Worm (Caenorhabditis elegans): ENCODE data around the gene pycr-1.

The pycr-1 gene

ce11 chrX:12181606-12182005, 35.0 kb downstream of the pycr-1 start:
- peak; percentile 28 for TF ChIP-seq pqm-1 (tag; optimal IDR thresholded peaks at IDR 0.05)
- no peak for TF ChIP-seq nhr-67 (tag; optimal IDR thresholded peaks at IDR 0.05)
- peak; percentile 39 for TF ChIP-seq pha-4 (tag; optimal IDR thresholded peaks at IDR 0.05)
- peak; percentile 30 for TF ChIP-seq elt-2 (tag; optimal IDR thresholded peaks at IDR 0.05)

ce11 chrX:12182684-12183477, 36.2 kb downstream of the pycr-1 start:
- no peak for TF ChIP-seq aly-2 (tag; optimal IDR thresholded peaks at IDR 0.05)
- no peak for TF ChIP-seq snpc-4 (tag; optimal IDR thresholded peaks at IDR 0.05)
- TF ChIP-seq unc-62 (GFP tag; optimal IDR thresholded peaks at IDR 0.05), result peak; percentile 48
- no peak for TF ChIP-seq hmg-11 (tag; optimal IDR thresholded peaks at IDR 0.05)
- no peak for TF ChIP-seq fkh-2 (tag; optimal IDR thresholded peaks at IDR 0.05)
- peak; percentile 58 for TF ChIP-seq egl-5 (tag; optimal IDR thresholded peaks at IDR 0.05)
- no peak for TF ChIP-seq elt-1 (tag; optimal IDR thresholded peaks at IDR 0.05)
- no peak for TF ChIP-seq egl-27 (tag; optimal IDR thresholded peaks at IDR 0.05)
- TF ChIP-seq mml-1 (tag; optimal IDR thresholded peaks at IDR 0.05), result no peak
- TF ChIP-seq sea-2 (GFP tag; optimal IDR thresholded peaks at IDR 0.05), result no peak
- TF ChIP-seq lin-39 (tag; optimal IDR thresholded peaks at IDR 0.05), result peak; percentile 43

- peak; percentile 65 for TF ChIP-seq fkh-10 (GFP tag; optimal IDR thresholded peaks at IDR 0.05)
- no peak for TF ChIP-seq aly-2 (tag; optimal IDR thresholded peaks at IDR 0.05)
- no peak for TF ChIP-seq sea-2 (GFP tag; optimal IDR thresholded peaks at IDR 0.05)
- no peak for TF ChIP-seq nhr-28 (tag; optimal IDR thresholded peaks at IDR 0.05)
- no peak for TF ChIP-seq daf-12 (tag; optimal IDR thresholded peaks at IDR 0.05)
- TF ChIP-seq nhr-67 (tag; optimal IDR thresholded peaks at IDR 0.05), result no peak
- peak; percentile 19 for TF ChIP-seq nfya-1 (tag; optimal IDR thresholded peaks at IDR 0.05; ENCODE audit: insufficient read depth)
- no peak for TF ChIP-seq unc-62 (GFP tag; optimal IDR thresholded peaks at IDR 0.05)
Observed at ce11 chrX:12184393-12184792, 37.8 kb downstream of the pycr-1 start.

DNA sequence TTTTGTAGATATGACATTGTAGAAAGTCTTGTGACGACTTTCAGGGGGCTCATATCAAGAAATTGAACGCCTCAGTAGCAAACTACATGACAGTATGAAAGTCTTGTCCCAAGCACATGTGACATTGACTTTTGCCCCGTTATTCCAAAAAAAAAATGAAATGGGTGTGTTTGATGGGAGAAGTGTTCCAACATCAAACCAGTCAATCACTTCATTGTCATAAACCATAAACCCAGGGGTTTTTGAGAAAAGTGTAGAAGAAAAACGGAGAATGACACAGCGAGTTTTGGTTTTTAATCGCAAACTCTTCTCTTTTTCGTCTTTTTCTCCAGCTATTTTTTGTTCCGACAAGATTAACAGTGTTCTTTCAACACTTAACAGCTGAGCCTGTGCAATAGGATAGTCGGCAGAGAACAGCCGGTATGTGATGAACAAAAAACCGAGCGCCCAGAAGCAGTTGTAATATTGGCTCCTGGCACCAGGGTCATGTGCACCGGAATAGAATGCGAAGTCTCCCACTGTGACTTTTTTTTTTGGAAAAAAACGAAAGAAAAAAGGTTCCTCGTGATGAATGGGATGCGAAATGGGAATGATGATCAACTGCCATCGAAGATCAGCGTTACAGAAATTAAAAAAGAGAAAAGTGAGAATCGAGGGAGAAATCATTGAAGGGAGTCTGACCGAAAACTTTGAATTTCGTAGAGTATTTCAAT, 39.4 kb downstream of the pycr-1 start:
- TF ChIP-seq pha-4 (tag; optimal IDR thresholded peaks at IDR 0.05) (peak; percentile 32), mdl-1 (tag; optimal IDR thresholded peaks at IDR 0.05) (no peak)

DNA sequence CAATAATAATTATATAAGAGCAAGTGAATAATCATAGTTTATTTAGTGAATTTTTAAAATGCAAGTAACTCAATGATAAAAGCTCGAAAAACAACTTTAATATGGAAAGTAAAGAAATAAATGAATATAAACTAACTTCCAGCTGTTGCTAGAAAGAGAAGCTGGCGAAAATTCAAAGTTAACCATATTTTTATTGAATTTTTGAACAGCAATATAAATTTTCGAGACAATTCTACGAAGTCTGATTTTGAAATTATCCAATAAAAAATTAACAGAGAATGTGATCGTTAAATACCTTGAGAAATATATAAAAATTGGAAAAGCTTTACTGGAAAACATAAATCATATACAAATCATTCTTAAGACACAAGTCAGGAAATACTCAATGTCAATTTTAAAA, 40.0 kb downstream of the pycr-1 start:
- no peak for TF ChIP-seq jun-1 (tag; optimal IDR thresholded peaks at IDR 0.05)
- TF ChIP-seq ztf-11 (tag; optimal IDR thresholded peaks at IDR 0.05), result no peak
- no peak for TF ChIP-seq pha-4 (tag; optimal IDR thresholded peaks at IDR 0.05)
- no peak for TF ChIP-seq aly-2 (tag; optimal IDR thresholded peaks at IDR 0.05)
- no peak for TF ChIP-seq nhr-67 (tag; optimal IDR thresholded peaks at IDR 0.05)
- TF ChIP-seq egl-27 (tag; optimal IDR thresholded peaks at IDR 0.05), result no peak
- TF ChIP-seq nhr-23 (tag; optimal IDR thresholded peaks at IDR 0.05), result no peak
- no peak for TF ChIP-seq eor-1 (tag; optimal IDR thresholded peaks at IDR 0.05)
- TF ChIP-seq sea-2 (GFP tag; optimal IDR thresholded peaks at IDR 0.05), result no peak
- TF ChIP-seq nhr-28 (tag; optimal IDR thresholded peaks at IDR 0.05), result no peak
- no peak for TF ChIP-seq unc-62 (GFP tag; optimal IDR thresholded peaks at IDR 0.05)

DNA sequence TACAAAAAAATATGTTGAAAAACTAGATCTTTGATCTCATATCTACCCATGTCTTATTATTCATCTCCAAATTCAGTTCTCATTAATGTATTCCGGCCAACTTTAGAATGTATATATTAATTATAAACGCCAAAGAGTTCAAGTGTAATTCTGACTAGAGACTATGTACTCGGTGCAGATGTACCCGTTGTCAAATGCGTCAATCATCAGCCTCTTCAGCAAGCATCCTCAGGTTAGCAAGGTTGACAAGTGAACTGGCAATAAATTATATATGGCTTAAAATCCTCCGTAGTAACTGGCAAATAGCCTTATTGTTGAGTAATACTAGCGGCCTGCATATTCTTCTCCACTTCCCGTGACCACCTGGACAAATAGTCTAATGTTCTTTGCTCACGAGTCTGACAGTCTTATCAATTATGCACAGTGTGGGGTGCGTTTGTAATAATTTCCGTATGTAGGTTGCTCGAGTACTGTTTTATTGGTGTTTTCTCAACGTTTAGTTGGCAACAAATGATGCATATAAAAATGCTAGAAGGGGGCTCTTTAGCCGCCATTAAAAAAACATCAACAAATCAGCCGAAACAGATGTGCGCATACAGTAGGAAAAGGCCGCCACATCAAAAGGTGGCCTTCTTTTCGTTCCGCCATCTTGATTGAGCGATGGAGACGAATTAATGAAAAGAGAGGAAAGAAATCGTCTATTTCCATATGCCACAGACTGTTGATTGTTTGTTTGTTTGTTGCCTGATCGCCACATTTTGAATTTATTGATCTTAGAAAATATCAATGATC, 41.8 kb downstream of the pycr-1 start:
- TF ChIP-seq eor-1 (tag; optimal IDR thresholded peaks at IDR 0.05), result no peak
- peak; percentile 9 for TF ChIP-seq nhr-25 (tag; optimal IDR thresholded peaks at IDR 0.05)
- peak; percentile 61 for TF ChIP-seq pqm-1 (tag; optimal IDR thresholded peaks at IDR 0.05)
- TF ChIP-seq egl-5 (tag; optimal IDR thresholded peaks at IDR 0.05), result peak; percentile 52
- TF ChIP-seq hmg-11 (tag; optimal IDR thresholded peaks at IDR 0.05), result no peak
- TF ChIP-seq mdl-1 (tag; optimal IDR thresholded peaks at IDR 0.05), result no peak
- peak; percentile 15 for TF ChIP-seq elt-2 (tag; optimal IDR thresholded peaks at IDR 0.05)
- TF ChIP-seq aly-2 (tag; optimal IDR thresholded peaks at IDR 0.05), result no peak
- no peak for TF ChIP-seq ceh-82 (tag; optimal IDR thresholded peaks at IDR 0.05)
